Worm (Caenorhabditis elegans) whole organism, L2 larva: ENCODE data around the gene ZK688.11.

Source experiments
- C34F6.9 ChIP-seq: fragments of 150-350 bp; optimal IDR thresholded peaks from 2 replicates; lab custom pipeline; 2014; ENCODE audit warnings: missing biosample characterization, missing genetic modification characterization
- Y55F3AM.14 ChIP-seq: fragments of 200-800 bp; sonication (Bioruptor generic); optimal IDR thresholded peaks from 2 replicates; lab custom pipeline; 2018; ENCODE audit warnings: mild to moderate bottlenecking, missing genetic modification characterization, missing compliant biosample characterization
- ZK546.5 ChIP-seq: sonication (generic microtip); optimal IDR thresholded peaks from 2 replicates; lab custom pipeline; 2017; ENCODE audit warnings: missing biosample characterization, missing genetic modification characterization
- alr-1 ChIP-seq: fragments of 150-350 bp; optimal IDR thresholded peaks from 2 replicates; lab custom pipeline; 2014; ENCODE audit warnings: missing biosample characterization, missing genetic modification characterization
- aly-2 ChIP-seq: fragments of 150-350 bp; optimal IDR thresholded peaks from 2 replicates; lab custom pipeline; 2014; ENCODE audit warnings: missing biosample characterization, missing genetic modification characterization
- ama-1 ChIP-seq: fragments of 150-350 bp; optimal IDR thresholded peaks from 2 replicates; lab custom pipeline; 2018; ENCODE audit warnings: inconsistent platforms
- blmp-1 ChIP-seq: sonication (generic microtip); optimal IDR thresholded peaks from 2 replicates; lab custom pipeline; 2017; ENCODE audit warnings: missing genetic modification characterization, mild to moderate bottlenecking, missing compliant biosample characterization, antibody characterized with exemption, moderate library complexity; ENCODE audit not compliant: insufficient read depth
- ceh-16 ChIP-seq: fragments of 150-350 bp; optimal IDR thresholded peaks from 2 replicates; lab custom pipeline; 2014; ENCODE audit warnings: missing biosample characterization, missing genetic modification characterization
- ceh-82 ChIP-seq: fragments of 150-350 bp; optimal IDR thresholded peaks from 2 replicates; lab custom pipeline; 2014; ENCODE audit warnings: missing biosample characterization, missing genetic modification characterization
- crh-2 ChIP-seq: sonication (generic microtip); optimal IDR thresholded peaks from 2 replicates; lab custom pipeline; 2017; ENCODE audit warnings: missing biosample characterization, missing genetic modification characterization
- dmd-4 ChIP-seq: sonication (generic microtip); optimal IDR thresholded peaks from 2 replicates; lab custom pipeline; 2017; ENCODE audit warnings: missing biosample characterization, missing genetic modification characterization
- egl-27 ChIP-seq: sonication (generic microtip); optimal IDR thresholded peaks from 3 replicates; lab custom pipeline; 2017; ENCODE audit warnings: missing biosample characterization, missing genetic modification reagents, missing genetic modification characterization
- elt-1 ChIP-seq: fragments of 150-350 bp; optimal IDR thresholded peaks from 2 replicates; lab custom pipeline; 2014; ENCODE audit warnings: missing biosample characterization, missing genetic modification characterization
- elt-3 ChIP-seq: sonication (generic microtip); optimal IDR thresholded peaks from 2 replicates; lab custom pipeline; 2017; ENCODE audit warnings: missing biosample characterization, missing genetic modification characterization
- fos-1 ChIP-seq: fragments of 150-350 bp; optimal IDR thresholded peaks from 2 replicates; lab custom pipeline; 2014; ENCODE audit warnings: missing biosample characterization, missing genetic modification characterization
- gmeb-1 ChIP-seq: fragments of 150-350 bp; optimal IDR thresholded peaks from 2 replicates; lab custom pipeline; 2014; ENCODE audit warnings: missing biosample characterization, missing genetic modification characterization
- lin-11 ChIP-seq: fragments of 150-350 bp; sonication (generic microtip); optimal IDR thresholded peaks from 2 replicates; lab custom pipeline; 2014; ENCODE audit warnings: missing biosample characterization, missing genetic modification characterization, inconsistent platforms, mixed read lengths
- lin-13 ChIP-seq: fragments of 150-350 bp; optimal IDR thresholded peaks from 2 replicates; lab custom pipeline; 2014; ENCODE audit warnings: missing biosample characterization, missing genetic modification reagents, missing genetic modification characterization
- lin-39 ChIP-seq: fragments of 150-350 bp; optimal IDR thresholded peaks from 2 replicates; lab custom pipeline; 2014; ENCODE audit warnings: missing biosample characterization, missing genetic modification reagents, missing genetic modification characterization
- mab-5 ChIP-seq: fragments of 150-350 bp; optimal IDR thresholded peaks from 2 replicates; lab custom pipeline; 2014; ENCODE audit warnings: missing biosample characterization, missing genetic modification characterization
- mbf-1 ChIP-seq: sonication (generic microtip); optimal IDR thresholded peaks from 2 replicates; lab custom pipeline; 2017; ENCODE audit warnings: missing biosample characterization, missing genetic modification characterization
- mdl-1 ChIP-seq, 2 experiments: fragments of 150-350 bp in 1 of 2; sonication (generic microtip) in 1 of 2; optimal IDR thresholded peaks; 2 replicates each; lab custom pipeline; 2017; ENCODE audit warnings: missing biosample characterization in 2 of 2, missing genetic modification characterization in 2 of 2
- nhr-11 ChIP-seq: fragments of 150-350 bp; optimal IDR thresholded peaks from 2 replicates; lab custom pipeline; 2014; ENCODE audit warnings: missing biosample characterization, missing genetic modification characterization
- nhr-12 ChIP-seq: fragments of 150-350 bp; optimal IDR thresholded peaks from 2 replicates; lab custom pipeline; 2014; ENCODE audit warnings: missing biosample characterization, missing genetic modification characterization
- nhr-129 ChIP-seq: fragments of 150-350 bp; optimal IDR thresholded peaks from 2 replicates; lab custom pipeline; 2014; ENCODE audit warnings: missing biosample characterization, missing genetic modification characterization
- nhr-21 ChIP-seq: fragments of 150-350 bp; optimal IDR thresholded peaks from 2 replicates; lab custom pipeline; 2014; ENCODE audit warnings: missing biosample characterization, missing genetic modification characterization
- nhr-23 ChIP-seq: fragments of 150-350 bp; optimal IDR thresholded peaks from 2 replicates; lab custom pipeline; 2014; ENCODE audit warnings: missing biosample characterization, missing genetic modification reagents, missing genetic modification characterization
- nhr-237 ChIP-seq: fragments of 150-350 bp; optimal IDR thresholded peaks from 2 replicates; lab custom pipeline; 2014; ENCODE audit warnings: missing biosample characterization, missing genetic modification characterization
- nhr-6 ChIP-seq: fragments of 150-350 bp; optimal IDR thresholded peaks from 2 replicates; lab custom pipeline; 2014; ENCODE audit warnings: missing biosample characterization, missing genetic modification characterization
- peb-1 ChIP-seq: fragments of 150-350 bp; optimal IDR thresholded peaks from 2 replicates; lab custom pipeline; 2014; ENCODE audit warnings: missing biosample characterization, missing genetic modification characterization
- sem-4 ChIP-seq: fragments of 150-350 bp; optimal IDR thresholded peaks from 2 replicates; lab custom pipeline; 2014; ENCODE audit warnings: missing biosample characterization, missing genetic modification reagents, missing genetic modification characterization
- skn-1 ChIP-seq: sonication (generic microtip); optimal IDR thresholded peaks from 2 replicates; lab custom pipeline; 2017; ENCODE audit warnings: missing biosample characterization, missing genetic modification characterization
- sma-3 ChIP-seq: sonication (generic microtip); optimal IDR thresholded peaks from 2 replicates; lab custom pipeline; 2016; ENCODE audit warnings: missing genetic modification reagents, missing genetic modification characterization, missing compliant biosample characterization
- sma-9 ChIP-seq, 2 experiments: fragments of 150-350 bp in 1 of 2; sonication (generic microtip) in 1 of 2; optimal IDR thresholded peaks; 2 replicates each; lab custom pipeline; 2014 to 2016; ENCODE audit warnings: missing genetic modification characterization in 2 of 2, mild to moderate bottlenecking in 1 of 2, missing biosample characterization in 1 of 2, missing compliant biosample characterization in 1 of 2, missing genetic modification reagents in 1 of 2, moderate library complexity in 1 of 2
- snpc-4 ChIP-seq: fragments of 150-350 bp; optimal IDR thresholded peaks from 2 replicates; lab custom pipeline; 2014; ENCODE audit warnings: missing biosample characterization, missing genetic modification characterization
- unc-39 ChIP-seq: fragments of 150-350 bp; optimal IDR thresholded peaks from 2 replicates; lab custom pipeline; 2014; ENCODE audit warnings: missing biosample characterization, missing genetic modification characterization
- unc-55 ChIP-seq: fragments of 150-350 bp; sonication (generic microtip); optimal IDR thresholded peaks from 3 replicates; lab custom pipeline; 2014; ENCODE audit warnings: missing biosample characterization, missing genetic modification reagents, missing genetic modification characterization
- unc-62 ChIP-seq: fragments of 150-350 bp; optimal IDR thresholded peaks from 2 replicates; lab custom pipeline; 2014; ENCODE audit warnings: missing biosample characterization, missing genetic modification reagents, missing genetic modification characterization
- zag-1 ChIP-seq: fragments of 150-350 bp; optimal IDR thresholded peaks from 2 replicates; lab custom pipeline; 2014; ENCODE audit warnings: missing biosample characterization, missing genetic modification characterization
- ztf-1 ChIP-seq: fragments of 200-800 bp; sonication (Bioruptor generic); conservative IDR thresholded peaks from 2 replicates; pipeline ENCODE4 v1.3.6; 2022; ENCODE audit warnings: missing genetic modification characterization, missing compliant biosample characterization
- ztf-11 ChIP-seq: sonication (generic microtip); optimal IDR thresholded peaks from 2 replicates; lab custom pipeline; 2017; ENCODE audit warnings: missing biosample characterization, missing genetic modification characterization

The ZK688.11 gene

DNA sequence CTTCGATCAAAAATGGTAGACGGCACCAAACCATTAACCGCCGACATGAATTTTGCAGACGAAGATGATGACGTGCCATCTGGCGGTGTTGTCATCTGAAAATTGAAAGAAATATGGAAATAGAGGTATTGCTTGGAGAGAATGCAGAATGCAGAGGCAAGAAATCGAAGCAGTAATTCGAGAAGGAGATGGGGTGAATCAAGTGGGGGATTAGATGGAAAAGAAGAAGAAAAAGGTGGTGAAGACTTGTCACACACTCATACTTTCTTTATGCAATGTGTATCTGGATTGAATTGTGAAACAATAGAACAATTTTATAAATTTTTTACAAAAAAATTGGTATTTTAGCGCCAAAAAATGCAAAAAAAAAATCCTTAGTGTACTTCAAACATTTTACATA, 40.1 kb upstream of the ZK688.11 start, which contains the start of gene tag-250:
tag-250 (minus strand) TSS at position 101 of the 400 bp plus-strand sequence.
- TF ChIP-seq lin-11 (tag; lab: Kevin White, UChicago): no peak
- TF ChIP-seq mbf-1 (tag; lab: Kevin White, UChicago): no peak
- no peak for TF ChIP-seq unc-62 (GFP tag; lab: Kevin White, UChicago)
- TF ChIP-seq crh-2 (tag; lab: Kevin White, UChicago): no peak
- TF ChIP-seq blmp-1 (tag; lab: Kevin White, UChicago): no peak
- TF ChIP-seq gmeb-1: no peak
- no peak for TF ChIP-seq unc-55 (GFP tag; lab: Kevin White, UChicago)
- no peak for TF ChIP-seq lin-39 (tag; lab: Kevin White, UChicago)
- TF ChIP-seq elt-3: no peak
- TF ChIP-seq sma-9 (GFP tag; optimal IDR thresholded peaks at IDR 0.05; lab: Kevin White, UChicago): no peak
- no peak for TF ChIP-seq sma-9 (tag; optimal IDR thresholded peaks at IDR 0.05; lab: Kevin White, UChicago)
- TF ChIP-seq snpc-4 (tag; lab: Kevin White, UChicago): no peak
- TF ChIP-seq, all 48 proteins: peak for 0

ce11 chrIII:7922207-7922606, 37.4 kb upstream of the ZK688.11 start, which contains the start of gene C29E4.17:
Gene C29E4.17 (plus strand): TSS chrIII:7922507.
- no peak for TF ChIP-seq elt-1 (tag; lab: Kevin White, UChicago)
- TF ChIP-seq mab-5 (tag; lab: Kevin White, UChicago): no peak
- TF ChIP-seq egl-27 (tag; lab: Kevin White, UChicago): no peak
- no peak for TF ChIP-seq aly-2 (tag; lab: Kevin White, UChicago)
- no peak for TF ChIP-seq nhr-12 (tag; lab: Kevin White, UChicago)
- TF ChIP-seq mbf-1 (tag; lab: Kevin White, UChicago): no peak
- TF ChIP-seq ama-1 (lab: Kevin White, UChicago): no peak
- TF ChIP-seq crh-2 (tag; lab: Kevin White, UChicago): no peak
- no peak for TF ChIP-seq ztf-1 (GFP tag; lab: Robert Waterston, UW)
- no peak for TF ChIP-seq lin-13 (GFP tag; lab: Kevin White, UChicago)
- TF ChIP-seq alr-1: no peak
- TF ChIP-seq unc-39 (tag; lab: Kevin White, UChicago): no peak
- TF ChIP-seq sem-4 (tag; lab: Kevin White, UChicago): no peak
- no peak for TF ChIP-seq nhr-129

ce11 chrIII:7919823-7920222, 35.1 kb upstream of the ZK688.11 start, which contains the start of gene C29E4.14:
Gene C29E4.14 (plus strand): TSS chrIII:7920123.
- TF ChIP-seq zag-1 (no peak), elt-1 (tag; lab: Kevin White, UChicago) (no peak), mbf-1 (tag; lab: Kevin White, UChicago) (no peak), nhr-12 (tag; lab: Kevin White, UChicago) (no peak), blmp-1 (tag; lab: Kevin White, UChicago) (no peak), ceh-16 (no peak), lin-11 (tag; lab: Kevin White, UChicago) (no peak), ztf-1 (GFP tag; lab: Robert Waterston, UW) (no peak), C34F6.9 (tag; lab: Kevin White, UChicago) (no peak), gmeb-1 (no peak), nhr-6 (tag; lab: Kevin White, UChicago) (no peak), nhr-129 (no peak), skn-1 (tag; lab: Kevin White, UChicago) (no peak), nhr-21 (tag; lab: Kevin White, UChicago) (no peak), ZK546.5 (tag; lab: Kevin White, UChicago) (no peak), lin-13 (GFP tag; lab: Kevin White, UChicago) (no peak), mab-5 (tag; lab: Kevin White, UChicago) (no peak), unc-39 (tag; lab: Kevin White, UChicago) (no peak), sma-3 (GFP tag; lab: Kevin White, UChicago) (no peak), unc-62 (GFP tag; lab: Kevin White, UChicago) (no peak)
- TF ChIP-seq, all 48 proteins: peak for 0

ce11 chrIII:7917667-7918066, 32.9 kb upstream of the ZK688.11 start, which contains the start of gene gly-3:
Gene gly-3 (minus strand): TSS chrIII:7917767.
- no peak for TF ChIP-seq sem-4 (tag; lab: Kevin White, UChicago)
- TF ChIP-seq mbf-1 (tag; lab: Kevin White, UChicago): no peak
- TF ChIP-seq nhr-237: no peak
- TF ChIP-seq ZK546.5 (tag; lab: Kevin White, UChicago): no peak
- TF ChIP-seq dmd-4 (tag; lab: Kevin White, UChicago): no peak
- no peak for TF ChIP-seq nhr-11 (tag; lab: Kevin White, UChicago)
- TF ChIP-seq zag-1: no peak
- no peak for TF ChIP-seq fos-1 (tag; lab: Kevin White, UChicago)
- TF ChIP-seq mab-5 (tag; lab: Kevin White, UChicago): no peak
- no peak for TF ChIP-seq egl-27 (tag; lab: Kevin White, UChicago)
- no peak for TF ChIP-seq ceh-82
- no peak for TF ChIP-seq blmp-1 (tag; lab: Kevin White, UChicago)
- no peak for TF ChIP-seq peb-1 (tag; lab: Kevin White, UChicago)
- no peak for TF ChIP-seq mdl-1 (tag; optimal IDR thresholded peaks at IDR 0.05; lab: Kevin White, UChicago)
- no peak for TF ChIP-seq ztf-11 (tag; lab: Kevin White, UChicago)
- TF ChIP-seq Y55F3AM.14: no peak
- TF ChIP-seq ama-1 (lab: Kevin White, UChicago): no peak
- TF ChIP-seq nhr-23 (tag; lab: Kevin White, UChicago): no peak
